Comparison of ENCODE assay signal across 2 worm cellular contexts in the genomic region with DNA sequence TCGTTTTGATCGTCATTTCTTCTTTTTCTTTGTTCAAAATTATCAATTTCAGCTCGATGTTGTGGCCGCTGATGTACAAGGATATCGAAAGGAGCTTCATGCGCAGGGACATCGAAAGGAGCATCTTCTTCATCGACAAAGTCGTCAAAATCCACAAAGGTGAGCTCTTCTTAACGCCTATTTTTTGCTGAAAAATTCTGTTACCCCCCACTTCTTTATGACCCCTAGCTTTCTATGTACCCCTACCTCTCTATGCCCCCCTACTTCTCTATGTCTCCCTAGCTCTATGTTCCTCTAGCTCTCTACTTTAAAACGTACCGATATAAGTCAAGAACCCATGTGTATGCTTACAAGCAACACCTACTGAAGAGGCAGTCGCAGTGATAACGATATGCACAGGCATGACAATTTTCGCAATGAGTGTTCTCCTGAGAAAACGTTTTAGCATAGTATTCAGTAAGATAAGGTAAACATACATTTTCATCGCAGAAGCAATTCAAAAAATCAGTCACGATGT.
A peak's percentile ranks its signal among the peaks of the same experiment; 100 is the strongest.
TF ChIP-seq lines count a peak whose summit lies in the region.

A gene (plus strand): TSS at position 51 of the 517 bp plus-strand sequence.

TF ChIP-seq in whole organism, L4 larva, 104 proteins besides CTCF, POLR2A, EP300 and RAD21:
- TF ChIP-seq aha-1 (tag; lab: Kevin White, UChicago) = peak; percentile 51
- TF ChIP-seq spr-1 (tag; optimal IDR thresholded peaks at IDR 0.05; lab: Kevin White, UChicago) = no peak
- TF ChIP-seq dmd-9 (GFP tag; IDR thresholded peaks at IDR 0.05; lab: Robert Waterston, UW) = no peak
- no peak for TF ChIP-seq ceh-82 (tag; optimal IDR thresholded peaks at IDR 0.05; lab: Kevin White, UChicago)
- TF ChIP-seq mep-1 (tag; optimal IDR thresholded peaks at IDR 0.05; lab: Kevin White, UChicago) = no peak
- TF ChIP-seq madf-5 (GFP tag; IDR thresholded peaks at IDR 0.05; lab: Robert Waterston, UW) = 0 out of 4 replicates have a peak, but pooled peaks of 1 of the 2 experiments have one; percentile 19
- no peak for TF ChIP-seq lin-39 (tag; optimal IDR thresholded peaks at IDR 0.05; lab: Kevin White, UChicago)

TF ChIP-seq in whole organism, young adult, 124 proteins besides CTCF, POLR2A, EP300 and RAD21 (continues in another document):
- TF ChIP-seq mes-4 (tag; optimal IDR thresholded peaks at IDR 0.05; lab: Kevin White, UChicago) = no peak
- peak; percentile 36; the same call in 1 of the 2 replicates for TF ChIP-seq madf-6 (GFP tag; IDR thresholded peaks at IDR 0.05; lab: Robert Waterston, UW)
- TF ChIP-seq ceh-27 (GFP tag; optimal IDR thresholded peaks at IDR 0.05; lab: Kevin White, UChicago) = no peak
- TF ChIP-seq hrde-1 (tag; optimal IDR thresholded peaks at IDR 0.05; lab: Kevin White, UChicago; ENCODE audit: borderline replicate concordance) = no peak
- TF ChIP-seq Y95B8A.8 (GFP tag; IDR thresholded peaks at IDR 0.05; lab: Robert Waterston, UW) = no peak; the same call in 1 of the 2 replicates
- 0 out of 2 replicates have a peak, but pooled peaks have one; percentile 18 for TF ChIP-seq D2030.7 (GFP tag; IDR thresholded peaks at IDR 0.05; lab: Robert Waterston, UW)
- TF ChIP-seq egrh-3 (GFP tag; IDR thresholded peaks at IDR 0.05; lab: Robert Waterston, UW) = no peak
- no peak for TF ChIP-seq F55B11.4 (tag; optimal IDR thresholded peaks at IDR 0.05; lab: Kevin White, UChicago; ENCODE audit: borderline replicate concordance, insufficient read depth)
- TF ChIP-seq cebp-1 (GFP tag; IDR thresholded peaks at IDR 0.05; lab: Robert Waterston, UW) = no peak
- TF ChIP-seq cebp-1 (tag; optimal IDR thresholded peaks at IDR 0.05; lab: Kevin White, UChicago) = no peak
- TF ChIP-seq lsl-1 (GFP tag; optimal IDR thresholded peaks at IDR 0.05; lab: Kevin White, UChicago) = no peak
- no peak for TF ChIP-seq ztf-3 (GFP tag; optimal IDR thresholded peaks at IDR 0.05; lab: Kevin White, UChicago)
- TF ChIP-seq mxl-1 (tag; optimal IDR thresholded peaks at IDR 0.05; lab: Kevin White, UChicago) = no peak
- no peak for TF ChIP-seq nfya-2 (GFP tag; IDR thresholded peaks at IDR 0.05; lab: Robert Waterston, UW)
- TF ChIP-seq zim-3 (tag; optimal IDR thresholded peaks at IDR 0.05; lab: Kevin White, UChicago) = no peak
- peak; percentile 41; the same call in 1 of the 2 replicates for TF ChIP-seq ekl-4 (GFP tag; IDR thresholded peaks at IDR 0.05; lab: Robert Waterston, UW)
- TF ChIP-seq repo-1 (tag; optimal IDR thresholded peaks at IDR 0.05; lab: Kevin White, UChicago) = no peak
- TF ChIP-seq nfyb-1 (GFP tag; IDR thresholded peaks at IDR 0.05; lab: Robert Waterston, UW) = no peak
- TF ChIP-seq tbp1 (GFP tag; optimal IDR thresholded peaks at IDR 0.05; lab: Kevin White, UChicago) = no peak
- no peak for TF ChIP-seq F10E7.11 (tag; optimal IDR thresholded peaks at IDR 0.05; lab: Kevin White, UChicago)
- 0 out of 2 replicates have a peak, but pooled peaks have one; percentile 13 for TF ChIP-seq lin-26 (GFP tag; IDR thresholded peaks at IDR 0.05; lab: Robert Waterston, UW)
- TF ChIP-seq tlf-1 (GFP tag; optimal IDR thresholded peaks at IDR 0.05; lab: Kevin White, UChicago) = no peak
- TF ChIP-seq hmg-1.2 (GFP tag; IDR thresholded peaks at IDR 0.05; lab: Robert Waterston, UW) = no peak
- TF ChIP-seq B0336.3 (GFP tag; IDR thresholded peaks at IDR 0.05; lab: Robert Waterston, UW) = no peak
- TF ChIP-seq sea-2 (GFP tag; IDR thresholded peaks at IDR 0.05; lab: Robert Waterston, UW) = no peak
- no peak for TF ChIP-seq lir-1 (GFP tag; conservative IDR thresholded peaks at IDR 0.05; lab: Robert Waterston, UW)
- TF ChIP-seq ztf-25 (GFP tag; IDR thresholded peaks at IDR 0.05; lab: Robert Waterston, UW) = 0 out of 2 replicates have a peak, but pooled peaks have one; percentile 35
- TF ChIP-seq pbrm-1 (GFP tag; IDR thresholded peaks at IDR 0.05; lab: Robert Waterston, UW) = no peak
- TF ChIP-seq C17E4.6 (GFP tag; IDR thresholded peaks at IDR 0.05; lab: Robert Waterston, UW) = 0 out of 2 replicates have a peak, but pooled peaks have one; percentile 26
- 0 out of 2 replicates have a peak, but pooled peaks have one; percentile 55 for TF ChIP-seq madf-3 (GFP tag; IDR thresholded peaks at IDR 0.05; lab: Robert Waterston, UW)
- no peak for TF ChIP-seq nfya-1 (tag; optimal IDR thresholded peaks at IDR 0.05; lab: Kevin White, UChicago; ENCODE audit: borderline replicate concordance, insufficient read depth)
- no peak for TF ChIP-seq snpc-1.1 (tag; optimal IDR thresholded peaks at IDR 0.05; lab: Kevin White, UChicago; ENCODE audit: insufficient read depth)
- no peak for TF ChIP-seq madf-10 (tag; optimal IDR thresholded peaks at IDR 0.05; lab: Kevin White, UChicago)
- no peak for TF ChIP-seq B0035.1 (tag; optimal IDR thresholded peaks at IDR 0.05; lab: Kevin White, UChicago)
- peak; percentile 19; the same call in 1 of the 2 replicates for TF ChIP-seq rcor-1 (GFP tag; IDR thresholded peaks at IDR 0.05; lab: Robert Waterston, UW)
- no peak for TF ChIP-seq ceh-40 (GFP tag; IDR thresholded peaks at IDR 0.05; lab: Robert Waterston, UW)
- TF ChIP-seq Y56A3A.18 (GFP tag; IDR thresholded peaks at IDR 0.05; lab: Robert Waterston, UW) = no peak
- no peak for TF ChIP-seq hlh-26 (GFP tag; conservative IDR thresholded peaks at IDR 0.05; lab: Robert Waterston, UW)
- no peak for TF ChIP-seq ccch-3 (GFP tag; optimal IDR thresholded peaks at IDR 0.05; lab: Kevin White, UChicago)
- no peak for TF ChIP-seq xnd-1 (tag; optimal IDR thresholded peaks at IDR 0.05; lab: Kevin White, UChicago)
- no peak for TF ChIP-seq ceh-79 (tag; optimal IDR thresholded peaks at IDR 0.05; lab: Kevin White, UChicago)
- peak; percentile 35 for TF ChIP-seq F49E8.2 (tag; optimal IDR thresholded peaks at IDR 0.05; lab: Kevin White, UChicago; ENCODE audit: insufficient read depth)
- TF ChIP-seq lag-1 (GFP tag; IDR thresholded peaks at IDR 0.05; lab: Robert Waterston, UW) = no peak
- TF ChIP-seq F39B2.1 (GFP tag; IDR thresholded peaks at IDR 0.05; lab: Robert Waterston, UW) = no peak
- no peak for TF ChIP-seq unc-130 (GFP tag; optimal IDR thresholded peaks at IDR 0.05; lab: Kevin White, UChicago)
- no peak for TF ChIP-seq F37B4.10 (GFP tag; IDR thresholded peaks at IDR 0.05; lab: Robert Waterston, UW)
- no peak for TF ChIP-seq bed-2 (GFP tag; IDR thresholded peaks at IDR 0.05; lab: Robert Waterston, UW)
- TF ChIP-seq rpc-1 (optimal IDR thresholded peaks at IDR 0.05; lab: Kevin White, UChicago) = no peak
- no peak for TF ChIP-seq rpc-1 (tag; optimal IDR thresholded peaks at IDR 0.05; lab: Kevin White, UChicago)
- TF ChIP-seq gei-17 (GFP tag; optimal IDR thresholded peaks at IDR 0.05; lab: Kevin White, UChicago) = no peak
- no peak for TF ChIP-seq B0261.1 (tag; optimal IDR thresholded peaks at IDR 0.05; lab: Kevin White, UChicago)
- no peak for TF ChIP-seq T07F8.4 (tag; optimal IDR thresholded peaks at IDR 0.05; lab: Kevin White, UChicago)
- TF ChIP-seq die-1 (tag; optimal IDR thresholded peaks at IDR 0.05; lab: Kevin White, UChicago) = no peak
- TF ChIP-seq C06A6.2 (GFP tag; conservative IDR thresholded peaks at IDR 0.05; lab: Robert Waterston, UW) = no peak
- no peak for TF ChIP-seq hmg-20 (GFP tag; IDR thresholded peaks at IDR 0.05; lab: Robert Waterston, UW)
- TF ChIP-seq dpl-1 (GFP tag; optimal IDR thresholded peaks at IDR 0.05; lab: Kevin White, UChicago) = no peak
- TF ChIP-seq F57A8.1 (GFP tag; optimal IDR thresholded peaks at IDR 0.05; lab: Kevin White, UChicago) = no peak
- TF ChIP-seq F22D6.2 (tag; optimal IDR thresholded peaks at IDR 0.05; lab: Kevin White, UChicago) = no peak
- no peak for TF ChIP-seq ets-4 (GFP tag; optimal IDR thresholded peaks at IDR 0.05; lab: Kevin White, UChicago)
- no peak for TF ChIP-seq snpc-1.3 (tag; optimal IDR thresholded peaks at IDR 0.05; lab: Kevin White, UChicago; ENCODE audit: insufficient read depth)
- TF ChIP-seq T26A5.8 (tag; optimal IDR thresholded peaks at IDR 0.05; lab: Kevin White, UChicago) = no peak
- no peak for TF ChIP-seq attf-5 (GFP tag; optimal IDR thresholded peaks at IDR 0.05; lab: Kevin White, UChicago)
- TF ChIP-seq aptf-2 (GFP tag; conservative IDR thresholded peaks at IDR 0.05; lab: Robert Waterston, UW) = no peak
- TF ChIP-seq ceh-100 (GFP tag; IDR thresholded peaks at IDR 0.05; lab: Robert Waterston, UW) = no peak
- TF ChIP-seq egl-18 (GFP tag; IDR thresholded peaks at IDR 0.05; lab: Robert Waterston, UW) = no peak
- TF ChIP-seq ztf-6 (GFP tag; IDR thresholded peaks at IDR 0.05; lab: Robert Waterston, UW) = no peak
- no peak for TF ChIP-seq lin-54 (GFP tag; optimal IDR thresholded peaks at IDR 0.05; lab: Kevin White, UChicago)
- TF ChIP-seq nhr-120 (GFP tag; IDR thresholded peaks at IDR 0.05; lab: Robert Waterston, UW) = no peak
- TF ChIP-seq ZK185.1 (tag; optimal IDR thresholded peaks at IDR 0.05; lab: Kevin White, UChicago; ENCODE audit: poor library complexity, severe bottlenecking) = no peak
- TF ChIP-seq egl-44 (GFP tag; IDR thresholded peaks at IDR 0.05; lab: Robert Waterston, UW) = no peak
- peak; percentile 18; the same call in 1 of the 2 replicates for TF ChIP-seq Y53G8AR.9 (GFP tag; conservative IDR thresholded peaks at IDR 0.05; lab: Robert Waterston, UW)
- TF ChIP-seq lsy-27 (tag; optimal IDR thresholded peaks at IDR 0.05; lab: Kevin White, UChicago; ENCODE audit: borderline replicate concordance, insufficient read depth) = no peak
- no peak for TF ChIP-seq B0019.2 (GFP tag; conservative IDR thresholded peaks at IDR 0.05; lab: Robert Waterston, UW)
- no peak for TF ChIP-seq let-526 (GFP tag; IDR thresholded peaks at IDR 0.05; lab: Robert Waterston, UW)
- TF ChIP-seq attf-3 (GFP tag; conservative IDR thresholded peaks at IDR 0.05; lab: Robert Waterston, UW) = no peak
- no peak for TF ChIP-seq tbx-9 (tag; optimal IDR thresholded peaks at IDR 0.05; lab: Kevin White, UChicago; ENCODE audit: borderline replicate concordance)
- no peak for TF ChIP-seq lin-35 (GFP tag; optimal IDR thresholded peaks at IDR 0.05; lab: Kevin White, UChicago)
- peak; percentile 58; the same call in 1 of the 2 replicates for TF ChIP-seq hsf-1 (GFP tag; IDR thresholded peaks at IDR 0.05; lab: Robert Waterston, UW)
- TF ChIP-seq akir-1 (GFP tag; optimal IDR thresholded peaks at IDR 0.05; lab: Kevin White, UChicago) = no peak
